Fruit fly (Drosophila melanogaster): ENCODE results near the gene SdhCL.
A peak's percentile ranks its signal among the peaks of the same experiment; 100 is the strongest.

Gene SdhCL

dm6 chr3R:11128116-11128626 lies 12.7 kb upstream of the SdhCL start, which contains the start of gene Ugt35C1:
Gene Ugt35C1 (minus strand): TSS chr3R:11128328.
- TF ChIP-seq CG10147 (GFP tag; optimal IDR thresholded peaks at IDR 0.05), result no peak
- TF ChIP-seq CG34376 (GFP tag; optimal IDR thresholded peaks at IDR 0.05), result peak; percentile 33
- TF ChIP-seq chinmo (GFP tag; IDR thresholded peaks at IDR 0.05; ENCODE audit: partially characterized antibody), result 0 out of 4 replicates have a peak, but pooled peaks have one; percentile 22
- no peak for TF ChIP-seq CG14441 (GFP tag; IDR thresholded peaks at IDR 0.05)
- no peak for TF ChIP-seq lov (optimal IDR thresholded peaks at IDR 0.05)
- TF ChIP-seq lov (GFP tag; IDR thresholded peaks at IDR 0.05), result no peak
- TF ChIP-seq sisA (GFP tag; IDR thresholded peaks at IDR 0.05), result no peak
- TF ChIP-seq lab (GFP tag; optimal IDR thresholded peaks at IDR 0.05), result peak; percentile 16
- no peak for TF ChIP-seq Mrtf (GFP tag; IDR thresholded peaks at IDR 0.05)
- no peak for TF ChIP-seq CG1233 (GFP tag; optimal IDR thresholded peaks at IDR 0.05)
- no peak for TF ChIP-seq Chrac-16 (GFP tag; optimal IDR thresholded peaks at IDR 0.05)
- no peak for TF ChIP-seq CG12391 (tag; optimal IDR thresholded peaks at IDR 0.05)
- TF ChIP-seq CG11696 (GFP tag; IDR thresholded peaks at IDR 0.05), result no peak
- TF ChIP-seq Trl (optimal IDR thresholded peaks at IDR 0.05), result peak in 1 of 2 experiments; percentile 15
- TF ChIP-seq Trl (GFP tag; optimal IDR thresholded peaks at IDR 0.05), result no peak
- TF ChIP-seq eyg (GFP tag; optimal IDR thresholded peaks at IDR 0.05), result no peak
- no peak for TF ChIP-seq CG11398 (GFP tag; optimal IDR thresholded peaks at IDR 0.05)
- TF ChIP-seq peb (GFP tag; IDR thresholded peaks at IDR 0.05), result no peak
- TF ChIP-seq Abd-B (GFP tag; optimal IDR thresholded peaks at IDR 0.05), result no peak
- no peak for TF ChIP-seq Elba2 (GFP tag; optimal IDR thresholded peaks at IDR 0.05)
- TF ChIP-seq hbn (GFP tag; IDR thresholded peaks at IDR 0.05; ENCODE audit: partially characterized antibody), result no peak
- no peak for TF ChIP-seq CG3726 (GFP tag; IDR thresholded peaks at IDR 0.05)
- TF ChIP-seq exex (tag; optimal IDR thresholded peaks at IDR 0.05), result peak; percentile 46
- no peak for TF ChIP-seq lbe (GFP tag; optimal IDR thresholded peaks at IDR 0.05)
- TF ChIP-seq hth (optimal IDR thresholded peaks at IDR 0.05), result no peak
- TF ChIP-seq p53 (GFP tag; optimal IDR thresholded peaks at IDR 0.05), result no peak
- TF ChIP-seq amos (GFP tag; IDR thresholded peaks at IDR 0.05; ENCODE audit: partially characterized antibody), result peak; percentile 11; the same call in 1 of the 2 replicates
- no peak for TF ChIP-seq gem (tag; optimal IDR thresholded peaks at IDR 0.05)
- no peak for TF ChIP-seq croc (GFP tag; conservative IDR thresholded peaks at IDR 0.05)
- no peak for TF ChIP-seq CG7963 (GFP tag; IDR thresholded peaks at IDR 0.05; ENCODE audit: partially characterized antibody)
- no peak for TF ChIP-seq Ravus (GFP tag; IDR thresholded peaks at IDR 0.05)
- TF ChIP-seq CG3995 (GFP tag; optimal IDR thresholded peaks at IDR 0.05), result peak; percentile 67
- no peak for TF ChIP-seq Gug (GFP tag; IDR thresholded peaks at IDR 0.05)
- TF ChIP-seq Hmx (GFP tag; optimal IDR thresholded peaks at IDR 0.05), result no peak
- no peak for TF ChIP-seq gt (GFP tag; IDR thresholded peaks at IDR 0.05)
- TF ChIP-seq kay (GFP tag; optimal IDR thresholded peaks at IDR 0.05), result no peak
- no peak for TF ChIP-seq tin (GFP tag; optimal IDR thresholded peaks at IDR 0.05)

dm6 chr3R:11126383-11126782 lies 10.9 kb upstream of the SdhCL start:
- TF ChIP-seq CG30020 (tag; optimal IDR thresholded peaks at IDR 0.05), result no peak
- peak; percentile 7 for TF ChIP-seq HmgZ (tag; optimal IDR thresholded peaks at IDR 0.05)
- TF ChIP-seq Hey (tag; optimal IDR thresholded peaks at IDR 0.05), result no peak
- no peak for TF ChIP-seq luna (GFP tag; optimal IDR thresholded peaks at IDR 0.05)
- TF ChIP-seq grn (GFP tag; optimal IDR thresholded peaks at IDR 0.05), result peak; percentile 20
- no peak for TF ChIP-seq caup (GFP tag; optimal IDR thresholded peaks at IDR 0.05; ENCODE audit: severe bottlenecking)
- peak; percentile 42 for TF ChIP-seq mirr (GFP tag; optimal IDR thresholded peaks at IDR 0.05)
- TF ChIP-seq CG10654 (GFP tag; optimal IDR thresholded peaks at IDR 0.05), result no peak
- TF ChIP-seq Dfd (GFP tag; optimal IDR thresholded peaks at IDR 0.05), result no peak
- TF ChIP-seq corto (GFP tag; optimal IDR thresholded peaks at IDR 0.05), result no peak
- no peak for TF ChIP-seq gt (GFP tag; IDR thresholded peaks at IDR 0.05)
- peak; percentile 57 for TF ChIP-seq sug (tag; optimal IDR thresholded peaks at IDR 0.05)
- no peak for TF ChIP-seq CG10267 (tag; optimal IDR thresholded peaks at IDR 0.05)
- no peak for TF ChIP-seq Atf-2 (GFP tag; optimal IDR thresholded peaks at IDR 0.05)
- TF ChIP-seq CG10147 (GFP tag; optimal IDR thresholded peaks at IDR 0.05), result no peak
- no peak for TF ChIP-seq Xrp1 (GFP tag; IDR thresholded peaks at IDR 0.05)
- peak; percentile 8 for TF ChIP-seq CG3281 (GFP tag; optimal IDR thresholded peaks at IDR 0.05)
- no peak for TF ChIP-seq pita (GFP tag; optimal IDR thresholded peaks at IDR 0.05)
- TF ChIP-seq h (optimal IDR thresholded peaks at IDR 0.05), result no peak

All from whole organism, embryonic.